Fruit fly (Drosophila melanogaster) whole organism, wandering third instar larva: ENCODE data around the gene Ugt35B1.

Source experiments
- Abd-B ChIP-seq: fragments of >200 bp; optimal IDR thresholded peaks from 2 replicates; lab custom pipeline; 2017; ENCODE audit warnings: missing biosample characterization, missing genetic modification characterization
- psq ChIP-seq: fragments of 200-800 bp; sonication (Bioruptor generic); optimal IDR thresholded peaks from 3 replicates; lab custom pipeline; 2017; ENCODE audit warnings: missing biosample characterization, mild to moderate bottlenecking, missing genetic modification characterization, moderate library complexity

DNA sequence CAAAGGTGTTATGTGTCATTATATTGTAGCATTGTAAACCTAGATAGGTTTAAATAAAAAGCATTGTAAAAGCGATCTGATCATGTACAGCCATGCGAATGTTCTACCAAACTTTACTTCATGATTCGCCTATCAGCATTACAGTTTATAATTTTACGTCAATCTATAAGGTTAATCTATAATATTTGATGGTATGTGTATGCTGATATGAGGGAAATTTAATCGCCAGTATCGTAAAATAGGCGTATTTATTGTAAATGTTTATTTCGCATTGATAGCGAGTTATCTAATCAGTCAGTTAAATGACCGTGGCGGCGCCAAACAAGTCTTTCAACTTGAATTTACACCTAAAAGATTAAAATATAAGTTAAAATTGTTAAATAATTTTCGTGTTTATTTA, 7.5 kb upstream of the Ugt35B1 start:
- TF ChIP-seq Abd-B (GFP tag; lab: Kevin White, UChicago) (no peak), psq (GFP tag; lab: Kevin White, UChicago) (no peak)
